Fruit fly (Drosophila melanogaster): ENCODE results near the gene eIF4E5.

- TF ChIP-seq CG8632 (GFP tag; optimal IDR thresholded peaks at IDR 0.05), result no peak
- no peak for TF ChIP-seq CG6163 (GFP tag; IDR thresholded peaks at IDR 0.05)
- no peak for TF ChIP-seq achi (GFP tag; optimal IDR thresholded peaks at IDR 0.05)
Measured at dm6 chr3L:7893840-7894239, 840 bp upstream of the eIF4E5 start.

Measured in whole organism, prepupa.